Worm (Caenorhabditis elegans) whole organism, mixed stage, embryonic: ENCODE data around the gene gcy-18.
A peak's percentile ranks its signal among the peaks of the same experiment; 100 is the strongest.

Source experiments
- M03D4.4 ChIP-seq: sonication (generic microtip); optimal IDR thresholded peaks from 2 replicates; lab custom pipeline; 2017; ENCODE audit warnings: mild to moderate bottlenecking, missing genetic modification characterization, missing compliant biosample characterization
- bed-3 ChIP-seq: fragments of 200-800 bp; sonication (Bioruptor generic); optimal IDR thresholded peaks from 3 replicates; lab custom pipeline; 2018; ENCODE audit warnings: mild to moderate bottlenecking, missing genetic modification characterization, moderate library complexity, missing compliant biosample characterization
- blmp-1 ChIP-seq: fragments of 150-350 bp; optimal IDR thresholded peaks from 2 replicates; lab custom pipeline; 2014; ENCODE audit warnings: missing biosample characterization, missing genetic modification characterization
- ceh-39 ChIP-seq: fragments of 150-350 bp; optimal IDR thresholded peaks from 2 replicates; lab custom pipeline; 2014; ENCODE audit warnings: missing biosample characterization, missing genetic modification characterization
- ceh-43 ChIP-seq: fragments of 200-800 bp; sonication (Bioruptor generic); optimal IDR thresholded peaks from 2 replicates; lab custom pipeline; 2018; ENCODE audit warnings: mild to moderate bottlenecking, missing genetic modification characterization, moderate library complexity, missing compliant biosample characterization
- ceh-83 ChIP-seq: fragments of 200-800 bp; sonication (Bioruptor generic); optimal IDR thresholded peaks from 2 replicates; lab custom pipeline; 2018; ENCODE audit warnings: mild to moderate bottlenecking, missing genetic modification characterization, missing compliant biosample characterization
- ces-1 ChIP-seq: fragments of 150-350 bp; optimal IDR thresholded peaks from 2 replicates; lab custom pipeline; 2014; ENCODE audit warnings: missing biosample characterization, missing genetic modification reagents, missing genetic modification characterization
- cnd-1 ChIP-seq: fragments of 200-800 bp; sonication (Bioruptor generic); optimal IDR thresholded peaks from 2 replicates; lab custom pipeline; 2018; ENCODE audit warnings: mild to moderate bottlenecking, missing genetic modification characterization, missing compliant biosample characterization
- drap-1 ChIP-seq: fragments of 200-800 bp; sonication (Bioruptor generic); optimal IDR thresholded peaks from 3 replicates; lab custom pipeline; 2018; ENCODE audit warnings: mild to moderate bottlenecking, missing genetic modification characterization, missing compliant biosample characterization
- elt-1 ChIP-seq: sonication (generic microtip); optimal IDR thresholded peaks from 2 replicates; lab custom pipeline; 2017; ENCODE audit warnings: missing genetic modification characterization, mild to moderate bottlenecking, missing compliant biosample characterization, antibody characterized with exemption, moderate library complexity, borderline replicate concordance; ENCODE audit not compliant: insufficient read depth
- elt-3 ChIP-seq: fragments of 150-350 bp; optimal IDR thresholded peaks from 2 replicates; lab custom pipeline; 2014; ENCODE audit warnings: missing biosample characterization, missing genetic modification characterization
- flh-1 ChIP-seq: fragments of 200-800 bp; sonication (Bioruptor generic); optimal IDR thresholded peaks from 2 replicates; lab custom pipeline; 2018; ENCODE audit warnings: mild to moderate bottlenecking, missing genetic modification characterization, moderate library complexity, missing compliant biosample characterization
- ham-2 ChIP-seq: fragments of 200-800 bp; sonication (Bioruptor generic); optimal IDR thresholded peaks from 2 replicates; lab custom pipeline; 2018; ENCODE audit warnings: mild to moderate bottlenecking, missing genetic modification characterization, missing compliant biosample characterization
- hlh-1 ChIP-seq: fragments of 150-350 bp; optimal IDR thresholded peaks from 2 replicates; lab custom pipeline; 2014; ENCODE audit warnings: missing biosample characterization, missing genetic modification reagents, missing genetic modification characterization
- lsy-2 ChIP-seq: fragments of 150-350 bp; optimal IDR thresholded peaks from 2 replicates; lab custom pipeline; 2014; ENCODE audit warnings: missing biosample characterization, missing genetic modification characterization
- mab-5 ChIP-seq: fragments of 150-350 bp; optimal IDR thresholded peaks from 2 replicates; lab custom pipeline; 2014; ENCODE audit warnings: missing biosample characterization, missing genetic modification characterization
- mep-1 ChIP-seq: fragments of 150-350 bp; optimal IDR thresholded peaks from 2 replicates; lab custom pipeline; 2017; ENCODE audit warnings: missing biosample characterization, missing genetic modification reagents, missing genetic modification characterization, inconsistent platforms
- mls-2 ChIP-seq: sonication (generic microtip); optimal IDR thresholded peaks from 2 replicates; lab custom pipeline; 2016; ENCODE audit warnings: mild to moderate bottlenecking, missing genetic modification characterization, moderate library complexity, missing compliant biosample characterization
- nhr-12 ChIP-seq: fragments of 150-350 bp; optimal IDR thresholded peaks from 2 replicates; lab custom pipeline; 2014; ENCODE audit warnings: missing biosample characterization, missing genetic modification characterization
- nhr-2 ChIP-seq: fragments of 150-350 bp; optimal IDR thresholded peaks from 2 replicates; lab custom pipeline; 2014; ENCODE audit warnings: missing biosample characterization, missing genetic modification characterization
- nhr-237 ChIP-seq: fragments of 150-350 bp; optimal IDR thresholded peaks from 2 replicates; lab custom pipeline; 2014; ENCODE audit warnings: missing biosample characterization, missing genetic modification characterization
- nhr-28 ChIP-seq: fragments of 150-350 bp; optimal IDR thresholded peaks from 2 replicates; lab custom pipeline; 2014; ENCODE audit warnings: missing biosample characterization, missing genetic modification characterization
- pha-4 ChIP-seq: fragments of 150-350 bp; optimal IDR thresholded peaks from 2 replicates; lab custom pipeline; 2018; ENCODE audit warnings: missing biosample characterization, missing genetic modification reagents, missing genetic modification characterization
- sem-2 ChIP-seq: fragments of 200-800 bp; sonication (Bioruptor generic); optimal IDR thresholded peaks from 2 replicates; lab custom pipeline; 2018; ENCODE audit warnings: mild to moderate bottlenecking, missing genetic modification characterization, missing compliant biosample characterization
- snpc-4 ChIP-seq: fragments of 150-350 bp; optimal IDR thresholded peaks from 2 replicates; lab custom pipeline; 2014; ENCODE audit warnings: missing biosample characterization, missing genetic modification characterization
- tbx-8 ChIP-seq: fragments of 200-800 bp; sonication (Bioruptor generic); optimal IDR thresholded peaks from 2 replicates; lab custom pipeline; 2018; ENCODE audit warnings: mild to moderate bottlenecking, missing genetic modification characterization, moderate library complexity, missing compliant biosample characterization
- unc-120 ChIP-seq: sonication (generic microtip); optimal IDR thresholded peaks from 2 replicates; lab custom pipeline; 2017; ENCODE audit warnings: missing genetic modification characterization, missing compliant biosample characterization; ENCODE audit not compliant: poor library complexity, severe bottlenecking
- unc-39 ChIP-seq: fragments of 150-350 bp; optimal IDR thresholded peaks from 2 replicates; lab custom pipeline; 2014; ENCODE audit warnings: missing biosample characterization, missing genetic modification characterization
- unc-62 ChIP-seq: fragments of 150-350 bp; optimal IDR thresholded peaks from 2 replicates; lab custom pipeline; 2014; ENCODE audit warnings: missing biosample characterization, missing genetic modification reagents, missing genetic modification characterization
- zip-8 ChIP-seq: fragments of 150-350 bp; optimal IDR thresholded peaks from 2 replicates; lab custom pipeline; 2014; ENCODE audit warnings: missing biosample characterization, missing genetic modification characterization
- ztf-11 ChIP-seq: fragments of 150-350 bp; optimal IDR thresholded peaks from 2 replicates; lab custom pipeline; 2014; ENCODE audit warnings: missing biosample characterization, missing genetic modification characterization

gcy-18 gene

DNA sequence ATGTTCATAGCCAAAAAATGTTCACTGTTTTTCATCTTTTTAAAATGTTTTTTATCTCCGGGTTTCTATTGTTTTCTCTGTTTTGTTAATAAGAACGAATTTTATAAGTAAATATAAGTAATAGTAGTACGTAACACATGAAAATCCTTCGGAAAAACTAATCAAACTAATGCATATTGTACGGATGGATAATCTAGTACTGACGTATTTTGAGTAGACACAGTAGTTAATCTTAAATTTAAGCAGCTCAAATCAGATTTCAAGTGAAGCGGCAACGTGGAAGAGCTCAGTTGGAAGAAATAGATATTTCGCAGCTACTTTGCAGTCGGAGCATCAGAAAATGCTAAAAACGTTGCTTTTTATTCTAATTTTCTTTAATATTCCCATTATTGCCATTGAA, at the start of gene gcy-18:
Gene gcy-18 (plus strand): TSS at position 301 of the 400 bp plus-strand sequence.
- TF ChIP-seq hlh-1: no peak
- TF ChIP-seq nhr-2 (tag; lab: Kevin White, UChicago): no peak
- no peak for TF ChIP-seq bed-3 (GFP tag; lab: Kevin White, UChicago)
- TF ChIP-seq snpc-4: no peak
- no peak for TF ChIP-seq mls-2 (tag; lab: Kevin White, UChicago)
- TF ChIP-seq nhr-28 (tag; lab: Kevin White, UChicago): no peak
- no peak for TF ChIP-seq unc-120 (tag; lab: Kevin White, UChicago)
- TF ChIP-seq lsy-2 (tag; lab: Kevin White, UChicago): no peak
- TF ChIP-seq elt-1: no peak
- TF ChIP-seq unc-62: no peak
- TF ChIP-seq M03D4.4 (tag; lab: Kevin White, UChicago): no peak
- no peak for TF ChIP-seq mep-1
- no peak for TF ChIP-seq drap-1
- TF ChIP-seq elt-3 (tag; lab: Kevin White, UChicago): no peak
- no peak for TF ChIP-seq ceh-43 (GFP tag; lab: Kevin White, UChicago)
- TF ChIP-seq ces-1: no peak
- TF ChIP-seq unc-39 (tag; lab: Kevin White, UChicago): no peak
- TF ChIP-seq zip-8 (tag; lab: Kevin White, UChicago): no peak
- TF ChIP-seq, all 35 proteins: peak for 0

DNA sequence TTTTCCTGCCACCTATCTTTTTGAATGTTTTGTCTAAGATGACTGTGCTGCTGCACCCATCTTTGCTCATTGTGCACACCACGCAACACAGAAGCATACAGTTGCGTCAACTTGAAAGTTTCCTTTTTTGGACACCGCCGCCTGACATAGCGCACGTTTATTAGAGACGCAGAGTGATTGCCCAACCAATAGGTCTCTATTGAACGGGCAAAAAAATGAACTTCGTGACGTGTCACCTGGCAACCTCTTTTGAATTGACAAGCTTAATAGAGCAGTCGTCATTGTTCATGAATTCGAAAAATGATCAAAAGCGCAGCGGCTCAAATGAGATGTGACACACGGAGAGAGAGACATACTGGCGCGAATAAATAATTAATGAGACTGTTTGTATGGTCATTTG, 48.3 kb upstream of the gcy-18 start:
- TF ChIP-seq blmp-1 (tag; lab: Kevin White, UChicago): no peak
- TF ChIP-seq nhr-12 (tag; lab: Kevin White, UChicago): no peak
- no peak for TF ChIP-seq ztf-11 (tag; lab: Kevin White, UChicago)
- no peak for TF ChIP-seq elt-3 (tag; lab: Kevin White, UChicago)
- no peak for TF ChIP-seq snpc-4
- peak; percentile 39 for TF ChIP-seq nhr-2 (tag; lab: Kevin White, UChicago)
- TF ChIP-seq, all 35 proteins: peak for 1

DNA sequence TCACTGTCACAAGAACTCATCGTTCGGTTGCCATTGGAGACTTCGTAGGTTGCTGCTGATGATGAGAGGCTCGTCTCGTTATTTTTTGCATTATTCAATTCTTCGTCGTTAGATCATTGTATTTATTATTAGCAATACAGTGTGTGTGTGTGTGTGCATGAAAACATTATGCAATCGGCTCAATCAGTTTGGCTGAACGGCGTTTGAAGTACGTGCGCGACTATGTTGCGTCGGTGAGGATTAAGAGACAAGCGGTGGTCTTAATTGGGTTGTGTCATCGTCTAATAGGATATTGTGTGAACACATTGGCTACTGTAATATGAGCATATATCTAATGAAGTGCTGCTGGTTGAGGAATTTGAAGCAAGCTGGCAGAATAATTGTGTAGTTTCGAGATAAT, 46.1 kb upstream of the gcy-18 start:
- peak; percentile 45 for TF ChIP-seq ces-1
- no peak for TF ChIP-seq bed-3 (GFP tag; lab: Kevin White, UChicago)
- TF ChIP-seq cnd-1 (tag; lab: Kevin White, UChicago): peak; percentile 9
- no peak for TF ChIP-seq pha-4 (tag; lab: Kevin White, UChicago)
- TF ChIP-seq ceh-83 (GFP tag; lab: Kevin White, UChicago): no peak
- no peak for TF ChIP-seq tbx-8 (GFP tag; lab: Kevin White, UChicago)
- no peak for TF ChIP-seq mep-1
- no peak for TF ChIP-seq ceh-39 (tag; lab: Kevin White, UChicago)
- peak; percentile 0 for TF ChIP-seq zip-8 (tag; lab: Kevin White, UChicago)
- TF ChIP-seq lsy-2 (tag; lab: Kevin White, UChicago): no peak
- TF ChIP-seq nhr-2 (tag; lab: Kevin White, UChicago): peak; percentile 91
- no peak for TF ChIP-seq elt-1
- no peak for TF ChIP-seq nhr-237 (tag; lab: Kevin White, UChicago)
- TF ChIP-seq drap-1: no peak
- TF ChIP-seq, all 35 proteins: peak for 4

DNA sequence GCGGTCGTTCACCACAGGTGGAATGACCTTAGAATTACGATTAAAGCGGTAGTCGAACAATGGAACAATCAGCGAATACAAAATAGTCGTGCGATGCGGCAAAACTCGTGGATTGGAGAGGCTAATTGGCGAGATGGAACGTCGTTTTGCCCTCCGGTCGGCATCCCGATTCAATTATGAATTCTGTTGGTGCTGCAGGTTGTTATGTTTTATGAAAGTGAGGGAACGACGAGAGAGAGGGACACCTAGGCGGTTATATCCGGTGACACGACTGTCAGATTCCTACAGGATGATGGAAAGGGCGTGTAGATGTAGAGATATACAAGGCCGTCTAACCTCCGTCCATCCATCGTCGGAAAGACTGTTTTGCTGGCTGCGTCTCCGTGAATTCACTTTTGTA, 43.3 kb upstream of the gcy-18 start:
- TF ChIP-seq nhr-2 (tag; lab: Kevin White, UChicago): no peak
- TF ChIP-seq ham-2 (GFP tag; lab: Kevin White, UChicago): peak; percentile 66
- no peak for TF ChIP-seq unc-120 (tag; lab: Kevin White, UChicago)
- no peak for TF ChIP-seq blmp-1 (tag; lab: Kevin White, UChicago)
- TF ChIP-seq unc-62: peak; percentile 18
- no peak for TF ChIP-seq ceh-43 (GFP tag; lab: Kevin White, UChicago)
- TF ChIP-seq ztf-11 (tag; lab: Kevin White, UChicago): no peak
- peak; percentile 51 for TF ChIP-seq elt-1
- no peak for TF ChIP-seq nhr-237 (tag; lab: Kevin White, UChicago)
- TF ChIP-seq, all 35 proteins: peak for 3

DNA sequence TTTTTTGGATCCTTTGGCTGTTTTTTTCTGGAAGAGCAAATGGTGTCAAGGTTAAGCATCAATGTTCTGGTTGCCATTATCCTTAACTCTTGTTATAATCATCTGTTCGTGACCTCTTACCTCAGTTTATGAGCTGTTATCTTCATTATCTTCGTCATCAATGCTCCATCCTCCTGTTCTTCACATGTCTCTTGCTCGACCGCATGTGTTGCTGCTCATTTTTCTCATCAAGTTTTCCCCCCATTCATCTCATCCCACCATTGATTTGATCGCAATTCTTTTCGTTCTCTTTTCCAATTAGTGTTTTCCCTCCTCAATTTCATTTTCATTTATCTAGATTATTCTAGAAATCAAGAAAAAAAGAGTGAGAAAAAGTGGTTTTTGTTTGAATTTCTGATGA, 42.4 kb upstream of the gcy-18 start:
- no peak for TF ChIP-seq mep-1
- no peak for TF ChIP-seq bed-3 (GFP tag; lab: Kevin White, UChicago)
- TF ChIP-seq mab-5 (tag; lab: Kevin White, UChicago): no peak
- TF ChIP-seq flh-1 (GFP tag; lab: Kevin White, UChicago): no peak
- no peak for TF ChIP-seq pha-4 (tag; lab: Kevin White, UChicago)
- no peak for TF ChIP-seq lsy-2 (tag; lab: Kevin White, UChicago)
- no peak for TF ChIP-seq tbx-8 (GFP tag; lab: Kevin White, UChicago)
- TF ChIP-seq sem-2 (GFP tag; lab: Kevin White, UChicago): no peak
- no peak for TF ChIP-seq ceh-43 (GFP tag; lab: Kevin White, UChicago)
